Worm (Caenorhabditis elegans): ENCODE data around the gene phlp-2.

phlp-2 gene

ce11 chrIII:4172210-4172609 lies 37.1 kb upstream of the phlp-2 start (continued):
- no peak for TF ChIP-seq dpl-1 (GFP tag; optimal IDR thresholded peaks at IDR 0.05)
- TF ChIP-seq snpc-4 (GFP tag; optimal IDR thresholded peaks at IDR 0.05) = no peak
- peak in 3 of 4 experiments; percentile 9 to 49 (median 48) for TF ChIP-seq snpc-4 (tag; optimal IDR thresholded peaks at IDR 0.05)
- no peak for TF ChIP-seq hlh-12 (tag; optimal IDR thresholded peaks at IDR 0.05)
- peak; percentile 52 for TF ChIP-seq lin-54 (GFP tag; optimal IDR thresholded peaks at IDR 0.05)
- no peak for TF ChIP-seq attf-3 (GFP tag; conservative IDR thresholded peaks at IDR 0.05)
- no peak for TF ChIP-seq K11D2.4 (GFP tag; IDR thresholded peaks at IDR 0.05)
- TF ChIP-seq C06A6.2 (GFP tag; conservative IDR thresholded peaks at IDR 0.05) = no peak

- TF ChIP-seq ceh-27 (GFP tag; optimal IDR thresholded peaks at IDR 0.05) = no peak
- TF ChIP-seq bed-1 (GFP tag; IDR thresholded peaks at IDR 0.05) = no peak
- TF ChIP-seq aptf-2 (GFP tag; conservative IDR thresholded peaks at IDR 0.05) = no peak
- TF ChIP-seq hsf-1 (GFP tag; IDR thresholded peaks at IDR 0.05) = peak; percentile 61
- TF ChIP-seq bed-2 (GFP tag; IDR thresholded peaks at IDR 0.05) = no peak
- TF ChIP-seq ztf-3 (GFP tag; optimal IDR thresholded peaks at IDR 0.05) = no peak
- TF ChIP-seq ztf-18 (tag; optimal IDR thresholded peaks at IDR 0.05) = no peak
- TF ChIP-seq snpc-3.4 (tag; optimal IDR thresholded peaks at IDR 0.05) = no peak
- no peak for TF ChIP-seq nhr-80 (tag; optimal IDR thresholded peaks at IDR 0.05)
- TF ChIP-seq attf-5 (GFP tag; optimal IDR thresholded peaks at IDR 0.05) = no peak
- no peak for TF ChIP-seq nhr-179 (tag; optimal IDR thresholded peaks at IDR 0.05)
- no peak for TF ChIP-seq lsl-1 (GFP tag; optimal IDR thresholded peaks at IDR 0.05)
- TF ChIP-seq xnd-1 (tag; optimal IDR thresholded peaks at IDR 0.05) = no peak
- no peak for TF ChIP-seq Y53G8AR.9 (GFP tag; conservative IDR thresholded peaks at IDR 0.05)
- 0 out of 2 replicates have a peak, but pooled peaks have one; percentile 62 for TF ChIP-seq dox-1 (GFP tag; IDR thresholded peaks at IDR 0.05)
- TF ChIP-seq nfya-1 (tag; optimal IDR thresholded peaks at IDR 0.05; ENCODE audit: borderline replicate concordance, insufficient read depth) = no peak
- TF ChIP-seq nhr-120 (GFP tag; IDR thresholded peaks at IDR 0.05) = no peak
- no peak for TF ChIP-seq mel-28 (tag; optimal IDR thresholded peaks at IDR 0.05; ENCODE audit: borderline replicate concordance)
- TF ChIP-seq cebp-1 (GFP tag; IDR thresholded peaks at IDR 0.05) = no peak
- peak; percentile 16 for TF ChIP-seq cebp-1 (tag; optimal IDR thresholded peaks at IDR 0.05)
- no peak for TF ChIP-seq egl-44 (GFP tag; IDR thresholded peaks at IDR 0.05)
- peak; percentile 22; the same call in 1 of the 2 replicates for TF ChIP-seq B0336.3 (GFP tag; IDR thresholded peaks at IDR 0.05)
- TF ChIP-seq rec-8 (tag; optimal IDR thresholded peaks at IDR 0.05) = no peak
- no peak for TF ChIP-seq snpc-4 (GFP tag; optimal IDR thresholded peaks at IDR 0.05)
- TF ChIP-seq snpc-4 (tag; optimal IDR thresholded peaks at IDR 0.05) = no peak
- TF ChIP-seq mxl-1 (tag; optimal IDR thresholded peaks at IDR 0.05) = no peak
- TF ChIP-seq snpc-1.3 (tag; optimal IDR thresholded peaks at IDR 0.05; ENCODE audit: insufficient read depth) = no peak
- TF ChIP-seq unc-62 (GFP tag; optimal IDR thresholded peaks at IDR 0.05) = no peak
These were observed 33.8 kb upstream of the phlp-2 start for ce11 chrIII:4175489-4175888.

DNA sequence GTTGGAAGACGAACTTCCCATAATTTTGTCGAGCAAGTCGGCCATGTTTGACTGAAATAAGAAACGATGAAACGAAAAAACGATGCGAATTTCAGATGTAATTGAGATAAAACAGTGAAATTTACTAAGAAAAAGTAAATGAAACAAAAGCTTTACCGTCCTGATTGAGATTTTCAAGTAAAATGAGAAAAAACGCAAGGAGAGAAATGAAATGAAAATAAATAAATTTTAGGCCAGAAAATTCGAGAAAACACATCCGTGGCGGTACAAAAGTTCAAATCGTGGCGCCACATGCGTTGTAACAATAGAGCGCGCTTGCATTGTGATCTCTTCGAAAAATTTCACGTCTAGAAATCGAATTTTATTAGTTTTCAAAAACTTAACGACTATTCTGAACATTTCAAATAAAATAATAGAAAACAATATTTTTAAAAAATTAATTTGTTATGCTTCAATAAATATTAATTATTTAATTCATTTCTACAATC lies 33.1 kb upstream of the phlp-2 start, which contains the start of the genes hrde-1 and C16C10.13:
hrde-1 (minus strand) TSS at position 51 of the 488 bp plus-strand sequence.
C16C10.13 (plus strand) TSS at position 332 of the 488 bp plus-strand sequence.
- TF ChIP-seq ceh-27 (GFP tag; optimal IDR thresholded peaks at IDR 0.05) (no peak), egl-44 (GFP tag; IDR thresholded peaks at IDR 0.05) (no peak), madf-10 (tag; optimal IDR thresholded peaks at IDR 0.05) (no peak), dpff-1 (tag; optimal IDR thresholded peaks at IDR 0.05) (no peak), K11D2.4 (GFP tag; IDR thresholded peaks at IDR 0.05) (no peak), ztf-18 (tag; optimal IDR thresholded peaks at IDR 0.05) (peak; percentile 7), fkh-3 (tag; optimal IDR thresholded peaks at IDR 0.05) (no peak), ztf-28 (GFP tag; IDR thresholded peaks at IDR 0.05) (no peak), B0336.3 (GFP tag; IDR thresholded peaks at IDR 0.05) (no peak), akir-1 (GFP tag; optimal IDR thresholded peaks at IDR 0.05) (no peak), B0035.1 (tag; optimal IDR thresholded peaks at IDR 0.05) (no peak), gei-17 (GFP tag; optimal IDR thresholded peaks at IDR 0.05) (no peak), let-607 (tag; optimal IDR thresholded peaks at IDR 0.05) (no peak), nhr-80 (tag; optimal IDR thresholded peaks at IDR 0.05) (no peak), aptf-2 (GFP tag; conservative IDR thresholded peaks at IDR 0.05) (no peak), hsf-1 (GFP tag; IDR thresholded peaks at IDR 0.05) (peak; percentile 99), somi-1 (GFP tag; optimal IDR thresholded peaks at IDR 0.05) (no peak), nhr-179 (tag; optimal IDR thresholded peaks at IDR 0.05) (no peak), lin-40 (tag; optimal IDR thresholded peaks at IDR 0.05) (no peak), egl-18 (GFP tag; IDR thresholded peaks at IDR 0.05) (no peak), tbx-9 (tag; optimal IDR thresholded peaks at IDR 0.05; ENCODE audit: borderline replicate concordance) (no peak)
